Fruit fly (Drosophila melanogaster): ENCODE measurements around the gene CG17819.

dm6 chr3R:21933952-21934351, 48.6 kb upstream of the CG17819 start:
- TF ChIP-seq CG8478 (optimal IDR thresholded peaks at IDR 0.05) = no peak
- no peak for TF ChIP-seq CTCF (optimal IDR thresholded peaks at IDR 0.05)

Measured in S2 (cell line).